Worm (Caenorhabditis elegans): Measurements from ENCODE around the gene enu-3.6.

Gene enu-3.6

DNA sequence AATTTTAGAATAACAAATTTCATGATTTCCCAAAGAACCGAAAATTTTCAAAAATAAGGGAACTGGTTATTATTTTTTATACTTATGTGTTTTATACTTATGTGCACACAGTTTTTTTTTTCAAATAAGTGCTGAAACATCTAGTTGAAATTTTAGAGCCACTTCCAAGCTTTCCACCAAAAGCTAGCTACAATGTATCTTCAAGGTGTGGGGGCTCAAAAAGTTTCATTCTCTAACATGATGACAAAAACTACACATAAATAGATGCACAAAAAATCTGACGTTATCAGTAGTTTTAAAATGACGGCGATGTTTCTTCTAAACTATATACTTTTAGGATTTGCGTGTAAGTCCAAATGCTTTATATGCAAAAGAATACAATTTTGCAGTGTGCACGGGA is 43.8 kb downstream of the enu-3.6 start, which contains the start of gene clec-163:
clec-163 (plus strand) TSS at position 301 of the 400 bp plus-strand sequence.
- TF ChIP-seq ztf-16 (tag; optimal IDR thresholded peaks at IDR 0.05) (no peak), nhr-11 (tag; optimal IDR thresholded peaks at IDR 0.05) (no peak), ceh-31 (tag; optimal IDR thresholded peaks at IDR 0.05) (no peak), tbx-2 (tag; optimal IDR thresholded peaks at IDR 0.05) (no peak), pros-1 (tag; optimal IDR thresholded peaks at IDR 0.05) (no peak), pha-2 (tag; optimal IDR thresholded peaks at IDR 0.05) (no peak), hlh-15 (tag; optimal IDR thresholded peaks at IDR 0.05) (no peak)

Data from whole organism, late embryonic.